Fruit fly (Drosophila melanogaster) whole organism, embryonic: ENCODE results near the gene CG42269.

Experiments
- Abd-B ChIP-seq: fragments of 200-800 bp; sonication (Bioruptor generic); optimal IDR thresholded peaks from 2 replicates; lab custom pipeline; 2018; ENCODE audit warnings: missing biosample characterization, mild to moderate bottlenecking, missing genetic modification characterization, moderate library complexity
- Atf3 ChIP-seq: fragments of 200-800 bp; sonication (Bioruptor generic); optimal IDR thresholded peaks from 3 replicates; lab custom pipeline; 2016; ENCODE audit warnings: missing biosample characterization, missing genetic modification characterization
- CG12104 ChIP-seq: fragments of 200-800 bp; sonication (Bioruptor generic); optimal IDR thresholded peaks from 3 replicates; lab custom pipeline; 2016; ENCODE audit warnings: missing biosample characterization, missing genetic modification characterization
- CG13424 ChIP-seq: fragments of 200-800 bp; sonication (Bioruptor generic); optimal IDR thresholded peaks from 2 replicates; lab custom pipeline; 2019; ENCODE audit warnings: missing biosample characterization, mild to moderate bottlenecking, missing genetic modification characterization, moderate library complexity
- CG16815 ChIP-seq: fragments of 200-800 bp; sonication (Bioruptor generic); optimal IDR thresholded peaks from 3 replicates; lab custom pipeline; 2017; ENCODE audit warnings: missing biosample characterization, mild to moderate bottlenecking, missing genetic modification characterization
- CG16863 ChIP-seq: fragments of 200-800 bp; sonication (Bioruptor generic); optimal IDR thresholded peaks from 3 replicates; lab custom pipeline; 2016; ENCODE audit warnings: missing biosample characterization, missing genetic modification characterization
- CG17186 ChIP-seq: fragments of 200-800 bp; sonication (Bioruptor generic); optimal IDR thresholded peaks from 3 replicates; lab custom pipeline; 2017; ENCODE audit warnings: missing biosample characterization, missing genetic modification reagents, missing genetic modification characterization
- CG17385 ChIP-seq: fragments of 200-800 bp; sonication (Bioruptor generic); optimal IDR thresholded peaks from 3 replicates; lab custom pipeline; 2018; ENCODE audit warnings: missing biosample characterization, mild to moderate bottlenecking, missing genetic modification characterization
- CG18262 ChIP-seq: fragments of 200-800 bp; optimal IDR thresholded peaks from 3 replicates; lab custom pipeline; 2019; ENCODE audit warnings: missing biosample characterization, mild to moderate bottlenecking, missing genetic modification characterization, moderate library complexity
- CG1832 ChIP-seq: fragments of 200-800 bp; sonication (Bioruptor generic); optimal IDR thresholded peaks from 2 replicates; lab custom pipeline; 2017; ENCODE audit warnings: missing biosample characterization, mild to moderate bottlenecking, missing genetic modification characterization, inconsistent platforms
- CG18764 ChIP-seq: fragments of 200-800 bp; sonication (Bioruptor generic); optimal IDR thresholded peaks from 3 replicates; lab custom pipeline; 2016; ENCODE audit warnings: missing biosample characterization, missing genetic modification characterization
- CG2129 ChIP-seq: fragments of 200-800 bp; sonication (Bioruptor generic); IDR thresholded peaks from 2 replicates; pipeline ENCODE4 v1.3.6; 2022; ENCODE audit warnings: missing biosample characterization, missing genetic modification characterization; ENCODE audit not compliant: partially characterized antibody
- CG2199 ChIP-seq: fragments of 200-800 bp; sonication (Bioruptor generic); IDR thresholded peaks from 3 replicates; pipeline ENCODE4 v1.3.6; 2022; ENCODE audit warnings: missing biosample characterization, missing genetic modification characterization
- CG2678 ChIP-seq: fragments of 200-800 bp; sonication (Bioruptor generic); optimal IDR thresholded peaks from 3 replicates; lab custom pipeline; 2019; ENCODE audit warnings: missing biosample characterization, mild to moderate bottlenecking, missing genetic modification characterization, moderate library complexity
- CG2889 ChIP-seq: fragments of 200-800 bp; sonication (Bioruptor generic); IDR thresholded peaks from 3 replicates; pipeline ENCODE4 v1.3.6; 2022; ENCODE audit warnings: missing biosample characterization, missing genetic modification characterization
- CG4424 ChIP-seq: fragments of 200-800 bp; sonication (Bioruptor generic); optimal IDR thresholded peaks from 3 replicates; lab custom pipeline; 2016; ENCODE audit warnings: missing biosample characterization, missing genetic modification characterization
- CG7271 ChIP-seq: fragments of 200-800 bp; sonication (Bioruptor generic); optimal IDR thresholded peaks from 2 replicates; lab custom pipeline; 2018; ENCODE audit warnings: missing biosample characterization, mild to moderate bottlenecking, missing genetic modification characterization, moderate library complexity
- CG9727 ChIP-seq: fragments of 200-800 bp; sonication (Bioruptor generic); optimal IDR thresholded peaks from 3 replicates; lab custom pipeline; 2017; ENCODE audit warnings: missing biosample characterization, mild to moderate bottlenecking, missing genetic modification characterization
- Fer1 ChIP-seq: fragments of 200-800 bp; sonication (Bioruptor generic); optimal IDR thresholded peaks from 2 replicates; lab custom pipeline; 2017; ENCODE audit warnings: missing biosample characterization, mild to moderate bottlenecking, missing genetic modification characterization
- HLHmδ ChIP-seq: fragments of 200-800 bp; sonication (Bioruptor generic); optimal IDR thresholded peaks from 2 replicates; lab custom pipeline; 2018; ENCODE audit warnings: missing biosample characterization, mild to moderate bottlenecking, missing genetic modification characterization, moderate library complexity
- Hr3 ChIP-seq: fragments of 200-800 bp; sonication (Bioruptor generic); optimal IDR thresholded peaks from 3 replicates; lab custom pipeline; 2016; ENCODE audit warnings: missing biosample characterization, missing genetic modification characterization
- Hr51 ChIP-seq, 2 experiments: fragments of 200-800 bp; sonication (Bioruptor generic); optimal IDR thresholded peaks; 2 replicates in 1 of 2; 3 replicates in 1 of 2; lab custom pipeline; 2016 to 2018; ENCODE audit warnings: missing biosample characterization in 2 of 2, missing genetic modification characterization in 2 of 2, mild to moderate bottlenecking in 1 of 2, moderate library complexity in 1 of 2
- Hsf ChIP-seq: fragments of 200-800 bp; sonication (Bioruptor generic); optimal IDR thresholded peaks from 3 replicates; lab custom pipeline; 2016; ENCODE audit warnings: missing biosample characterization, missing genetic modification characterization
- Meics ChIP-seq: fragments of 200-800 bp; sonication (Bioruptor generic); optimal IDR thresholded peaks from 2 replicates; lab custom pipeline; 2017; ENCODE audit warnings: missing biosample characterization, mild to moderate bottlenecking, missing genetic modification characterization
- Poxn ChIP-seq: fragments of 200-800 bp; sonication (Bioruptor generic); IDR thresholded peaks from 2 replicates; pipeline ENCODE4 v1.3.6; 2022; ENCODE audit warnings: missing biosample characterization, missing genetic modification characterization
- Ptx1 ChIP-seq: fragments of 200-800 bp; sonication (Bioruptor generic); IDR thresholded peaks from 2 replicates; pipeline ENCODE4 v1.3.6; 2022; ENCODE audit warnings: missing biosample characterization, missing genetic modification characterization
- Xrp1 ChIP-seq: fragments of 200-800 bp; sonication (Bioruptor generic); IDR thresholded peaks from 2 replicates; pipeline ENCODE4 v1.3.6; 2022; ENCODE audit warnings: missing biosample characterization, missing genetic modification characterization
- abd-A ChIP-seq: fragments of 200-800 bp; sonication (Bioruptor generic); optimal IDR thresholded peaks from 3 replicates; lab custom pipeline; 2019; ENCODE audit warnings: missing biosample characterization, mild to moderate bottlenecking, missing genetic modification characterization, moderate library complexity
- ap ChIP-seq: fragments of 200-800 bp; sonication (Bioruptor generic); IDR thresholded peaks from 2 replicates; pipeline ENCODE4 v1.3.6; 2022; ENCODE audit warnings: missing biosample characterization, missing genetic modification characterization
- az2 ChIP-seq: fragments of 200-800 bp; sonication (Bioruptor generic); optimal IDR thresholded peaks from 3 replicates; lab custom pipeline; 2016; ENCODE audit warnings: missing biosample characterization, missing genetic modification characterization
- bcd ChIP-seq: fragments of 200-800 bp; sonication (Bioruptor generic); optimal IDR thresholded peaks from 2 replicates; lab custom pipeline; 2017; ENCODE audit warnings: missing biosample characterization, mild to moderate bottlenecking, missing genetic modification characterization
- cas ChIP-seq: fragments of 200-800 bp; sonication (Bioruptor generic); IDR thresholded peaks from 2 replicates; pipeline ENCODE4 v1.3.6; 2022; ENCODE audit warnings: missing biosample characterization, missing genetic modification characterization
- chinmo ChIP-seq: fragments of 200-800 bp; sonication (Bioruptor generic); IDR thresholded peaks from 4 replicates; pipeline ENCODE4 v1.3.6; 2022; ENCODE audit warnings: missing biosample characterization, missing genetic modification characterization; ENCODE audit not compliant: partially characterized antibody
- chm ChIP-seq: fragments of 200-800 bp; sonication (Bioruptor generic); IDR thresholded peaks from 2 replicates; pipeline ENCODE4 v1.3.6; 2022; ENCODE audit warnings: missing biosample characterization, missing genetic modification characterization
- dm ChIP-seq: fragments of 200-800 bp; sonication (Bioruptor generic); optimal IDR thresholded peaks from 3 replicates; lab custom pipeline; 2016; ENCODE audit warnings: missing biosample characterization, missing genetic modification characterization
- dysf ChIP-seq: fragments of 200-800 bp; sonication (Bioruptor generic); IDR thresholded peaks from 3 replicates; pipeline ENCODE4 v1.3.6; 2022; ENCODE audit warnings: missing biosample characterization, missing genetic modification characterization
- eyg ChIP-seq: fragments of 200-800 bp; sonication (Bioruptor generic); optimal IDR thresholded peaks from 3 replicates; lab custom pipeline; 2016; ENCODE audit warnings: missing biosample characterization, missing genetic modification characterization
- grau ChIP-seq: fragments of 200-800 bp; optimal IDR thresholded peaks from 3 replicates; lab custom pipeline; 2019; ENCODE audit warnings: missing biosample characterization, mild to moderate bottlenecking, missing genetic modification characterization, moderate library complexity
- gsb-n ChIP-seq: fragments of 200-800 bp; sonication (Bioruptor generic); optimal IDR thresholded peaks from 3 replicates; lab custom pipeline; 2018; ENCODE audit warnings: missing biosample characterization, mild to moderate bottlenecking, missing genetic modification characterization
- jing ChIP-seq: fragments of 200-800 bp; sonication (Bioruptor generic); optimal IDR thresholded peaks from 2 replicates; lab custom pipeline; 2018; ENCODE audit warnings: missing biosample characterization, mild to moderate bottlenecking, missing genetic modification characterization
- kni ChIP-seq: fragments of 200-800 bp; sonication (Bioruptor generic); optimal IDR thresholded peaks from 3 replicates; lab custom pipeline; 2017; ENCODE audit warnings: mild to moderate bottlenecking, missing biosample characterization, missing genetic modification reagents, missing genetic modification characterization
- lab ChIP-seq: fragments of 200-800 bp; sonication (Bioruptor generic); optimal IDR thresholded peaks from 3 replicates; lab custom pipeline; 2017; ENCODE audit warnings: missing biosample characterization, missing genetic modification characterization, mild to moderate bottlenecking, moderate library complexity, missing genetic modification reagents
- lbe ChIP-seq: fragments of 200-800 bp; sonication (Bioruptor generic); optimal IDR thresholded peaks from 2 replicates; lab custom pipeline; 2016; ENCODE audit warnings: missing biosample characterization, mild to moderate bottlenecking, missing genetic modification characterization
- lola ChIP-seq, 3 experiments: fragments of >200 bp in 2 of 3; fragments of 200-800 bp in 1 of 3; sonication (Bioruptor generic) in 1 of 3; optimal IDR thresholded peaks; 2 replicates each; lab custom pipeline; 2017 to 2019; ENCODE audit warnings: missing biosample characterization in 3 of 3, missing genetic modification characterization in 3 of 3, mild to moderate bottlenecking in 1 of 3, moderate library complexity in 1 of 3
- pum ChIP-seq: fragments of 200-800 bp; sonication (Bioruptor generic); optimal IDR thresholded peaks from 2 replicates; lab custom pipeline; 2016; ENCODE audit warnings: missing biosample characterization, missing genetic modification characterization
- repo ChIP-seq: fragments of 200-800 bp; sonication (Bioruptor generic); optimal IDR thresholded peaks from 2 replicates; lab custom pipeline; 2016; ENCODE audit warnings: missing biosample characterization, missing genetic modification characterization
- so ChIP-seq: fragments of 200-800 bp; sonication (Bioruptor generic); IDR thresholded peaks from 3 replicates; pipeline ENCODE4 v1.3.6; 2022; ENCODE audit warnings: missing biosample characterization, missing genetic modification characterization
- tio ChIP-seq: fragments of 200-800 bp; sonication (Bioruptor generic); optimal IDR thresholded peaks from 2 replicates; lab custom pipeline; 2017; ENCODE audit warnings: missing biosample characterization, missing genetic modification characterization, inconsistent platforms
- tll ChIP-seq, 2 experiments: fragments of 200-800 bp in 1 of 2; fragments of >200 bp in 1 of 2; sonication (Bioruptor generic) in 1 of 2; optimal IDR thresholded peaks; 2 replicates each; lab custom pipeline; 2017 to 2019; ENCODE audit warnings: missing biosample characterization in 2 of 2, missing genetic modification characterization in 2 of 2, mild to moderate bottlenecking in 1 of 2, moderate library complexity in 1 of 2
- zf30C ChIP-seq: fragments of 200-800 bp; sonication (Bioruptor generic); optimal IDR thresholded peaks from 3 replicates; lab custom pipeline; 2018; ENCODE audit warnings: missing biosample characterization, mild to moderate bottlenecking, missing genetic modification characterization
- zfh1 ChIP-seq: fragments of 200-800 bp; sonication (Bioruptor generic); IDR thresholded peaks from 3 replicates; pipeline ENCODE4 v1.3.6; 2022; ENCODE audit warnings: missing biosample characterization, missing genetic modification characterization

The CG42269 gene

dm6 chr3L:6085157-6085556, 19.1 kb downstream of the CG42269 start (continued):
- no peak for TF ChIP-seq pum (GFP tag; lab: Kevin White, UChicago)
- peak; percentile 9 for TF ChIP-seq CG17385
- no peak for TF ChIP-seq so (GFP tag; lab: Robert Waterston, UW)
- no peak for TF ChIP-seq jing (GFP tag; lab: Kevin White, UChicago)
- peak; percentile 47; the same call in 2 of the 3 replicates for TF ChIP-seq dysf
- TF ChIP-seq chinmo = no peak
- no peak for TF ChIP-seq Atf3 (GFP tag; lab: Kevin White, UChicago)
- TF ChIP-seq tll (GFP tag; optimal IDR thresholded peaks at IDR 0.05; lab: Kevin White, UChicago) = no peak
- no peak for TF ChIP-seq dm (GFP tag; lab: Kevin White, UChicago)
- no peak for TF ChIP-seq Ptx1
- peak in 1 of 3 experiments; percentile 38 for TF ChIP-seq lola (GFP tag; optimal IDR thresholded peaks at IDR 0.05; lab: Kevin White, UChicago)
- 0 out of 2 replicates have a peak, but pooled peaks have one; percentile 23 for TF ChIP-seq Xrp1
- no peak for TF ChIP-seq CG2129 (GFP tag; lab: Robert Waterston, UW)
- no peak for TF ChIP-seq zf30C (GFP tag; lab: Kevin White, UChicago)
- peak; percentile 13 for TF ChIP-seq az2 (GFP tag; lab: Kevin White, UChicago)
- no peak for TF ChIP-seq kni
- no peak for TF ChIP-seq eyg (GFP tag; lab: Kevin White, UChicago)
- peak; percentile 48 for TF ChIP-seq grau
- TF ChIP-seq lbe = no peak
- peak; percentile 28 for TF ChIP-seq CG9727
- no peak for TF ChIP-seq Hr3 (GFP tag; lab: Kevin White, UChicago)
- TF ChIP-seq repo (GFP tag; lab: Kevin White, UChicago) = no peak
- no peak for TF ChIP-seq CG1832
- peak; percentile 11 for TF ChIP-seq CG4424
- no peak for TF ChIP-seq chm
- peak; percentile 4 for TF ChIP-seq tio (GFP tag; lab: Kevin White, UChicago)
- peak in 1 of 2 experiments; percentile 42 for TF ChIP-seq Hr51 (GFP tag; optimal IDR thresholded peaks at IDR 0.05; lab: Kevin White, UChicago)
- no peak for TF ChIP-seq Hsf
- peak; percentile 51 for TF ChIP-seq CG13424 (tag; lab: Kevin White, UChicago)
- no peak for TF ChIP-seq CG16863 (GFP tag; lab: Kevin White, UChicago)
- TF ChIP-seq CG7271 (tag; lab: Kevin White, UChicago) = no peak
- TF ChIP-seq CG2678 (tag; lab: Kevin White, UChicago) = peak; percentile 63
- peak; percentile 7 for TF ChIP-seq lab (GFP tag; lab: Kevin White, UChicago)
- no peak for TF ChIP-seq CG12104
- no peak for TF ChIP-seq ap (GFP tag; lab: Robert Waterston, UW)
- TF ChIP-seq Meics = peak; percentile 47
- TF ChIP-seq Abd-B = no peak
- TF ChIP-seq zfh1 = no peak
- no peak for TF ChIP-seq CG2889
- TF ChIP-seq CG16815 = no peak
- no peak for TF ChIP-seq CG18764 (GFP tag; lab: Kevin White, UChicago)
- no peak for TF ChIP-seq Poxn
- TF ChIP-seq gsb-n (tag; lab: Kevin White, UChicago) = peak; percentile 20
- no peak for TF ChIP-seq cas
- no peak for TF ChIP-seq CG2199 (GFP tag; lab: Robert Waterston, UW)
- peak; percentile 50 for TF ChIP-seq CG18262 (tag; lab: Kevin White, UChicago)
- no peak for TF ChIP-seq CG17186
- TF ChIP-seq Fer1 (GFP tag; lab: Kevin White, UChicago) = peak; percentile 52
- no peak for TF ChIP-seq HLHmδ (GFP tag; lab: Kevin White, UChicago)
- no peak for TF ChIP-seq bcd (GFP tag; lab: Kevin White, UChicago)
- no peak for TF ChIP-seq abd-A
